Fruit fly (Drosophila melanogaster): ENCODE data around the gene CG12535.

Gene CG12535

DNA sequence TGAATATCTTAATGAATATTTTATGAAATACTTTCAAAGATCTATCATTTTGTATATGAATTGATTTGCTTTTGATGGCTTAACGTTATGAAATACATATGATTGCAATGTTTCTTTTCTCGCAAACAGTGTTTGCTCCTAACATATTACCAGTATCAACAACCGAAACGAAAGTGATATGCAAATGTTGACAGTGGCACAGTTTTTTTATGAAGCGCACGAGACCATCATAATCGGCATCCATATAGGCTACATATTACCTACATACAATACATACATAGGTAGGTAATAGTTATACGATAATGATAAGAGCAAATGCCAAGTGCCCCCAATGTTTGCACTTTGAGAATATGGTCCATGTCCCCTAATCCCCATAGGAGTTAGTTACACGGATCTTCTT lies 89.9 kb downstream of the CG12535 start (continued):
- TF ChIP-seq ac (GFP tag; optimal IDR thresholded peaks at IDR 0.05) (peak; percentile 8), emc (GFP tag; optimal IDR thresholded peaks at IDR 0.05) (no peak), CG31365 (tag; optimal IDR thresholded peaks at IDR 0.05) (no peak), dimm (GFP tag; IDR thresholded peaks at IDR 0.05) (no peak), ato (GFP tag; IDR thresholded peaks at IDR 0.05; ENCODE audit: partially characterized antibody) (no peak), BEAF-32 (GFP tag; optimal IDR thresholded peaks at IDR 0.05) (no peak), CG1792 (GFP tag; optimal IDR thresholded peaks at IDR 0.05) (no peak), CG6791 (GFP tag; IDR thresholded peaks at IDR 0.05; ENCODE audit: partially characterized antibody) (no peak), trem (tag; optimal IDR thresholded peaks at IDR 0.05) (no peak), repo (GFP tag; optimal IDR thresholded peaks at IDR 0.05) (no peak), CG13894 (tag; optimal IDR thresholded peaks at IDR 0.05) (no peak), CG2875 (GFP tag; optimal IDR thresholded peaks at IDR 0.05) (peak; percentile 37), Xrp1 (GFP tag; IDR thresholded peaks at IDR 0.05) (0 out of 2 replicates have a peak, but pooled peaks have one; percentile 21), odd (GFP tag; optimal IDR thresholded peaks at IDR 0.05) (no peak), CG7963 (GFP tag; IDR thresholded peaks at IDR 0.05; ENCODE audit: partially characterized antibody) (no peak), Blimp-1 (GFP tag; optimal IDR thresholded peaks at IDR 0.05) (peak; percentile 60), btn (GFP tag; optimal IDR thresholded peaks at IDR 0.05) (no peak), CkIIα-i1 (GFP tag; IDR thresholded peaks at IDR 0.05) (no peak), CG18764 (GFP tag; optimal IDR thresholded peaks at IDR 0.05) (peak; percentile 0), CG8924 (tag; optimal IDR thresholded peaks at IDR 0.05) (no peak), CG1603 (tag; optimal IDR thresholded peaks at IDR 0.05) (peak; percentile 26), CG11085 (GFP tag; IDR thresholded peaks at IDR 0.05) (no peak), so (GFP tag; IDR thresholded peaks at IDR 0.05) (peak; percentile 30; the same call in 1 of the 3 replicates), CG30403 (GFP tag; optimal IDR thresholded peaks at IDR 0.05) (no peak), CG17912 (GFP tag; optimal IDR thresholded peaks at IDR 0.05) (no peak), p53 (GFP tag; optimal IDR thresholded peaks at IDR 0.05) (no peak), org-1 (GFP tag; optimal IDR thresholded peaks at IDR 0.05) (no peak), disco-r (GFP tag; optimal IDR thresholded peaks at IDR 0.05) (no peak), CG1024 (GFP tag; IDR thresholded peaks at IDR 0.05) (peak; percentile 51; the same call in 1 of the 2 replicates), CG8944 (GFP tag; optimal IDR thresholded peaks at IDR 0.05) (no peak), fu2 (GFP tag; optimal IDR thresholded peaks at IDR 0.05) (no peak), CG8281 (tag; optimal IDR thresholded peaks at IDR 0.05) (no peak), dmrt11E (tag; optimal IDR thresholded peaks at IDR 0.05) (no peak), CG7987 (GFP tag; optimal IDR thresholded peaks at IDR 0.05) (no peak), lbe (GFP tag; optimal IDR thresholded peaks at IDR 0.05) (no peak), CG9727 (GFP tag; optimal IDR thresholded peaks at IDR 0.05) (no peak), chinmo (GFP tag; IDR thresholded peaks at IDR 0.05; ENCODE audit: partially characterized antibody) (no peak), aop (GFP tag; IDR thresholded peaks at IDR 0.05) (no peak), Hr78 (GFP tag; optimal IDR thresholded peaks at IDR 0.05) (no peak), Dfd (GFP tag; optimal IDR thresholded peaks at IDR 0.05) (no peak), fd102C (GFP tag; optimal IDR thresholded peaks at IDR 0.05) (peak; percentile 35), ems (GFP tag; optimal IDR thresholded peaks at IDR 0.05) (no peak), chn (GFP tag; optimal IDR thresholded peaks at IDR 0.05) (no peak), da (GFP tag; optimal IDR thresholded peaks at IDR 0.05) (no peak), CG15514 (GFP tag; optimal IDR thresholded peaks at IDR 0.05) (no peak), nau (GFP tag; optimal IDR thresholded peaks at IDR 0.05) (no peak), gem (tag; optimal IDR thresholded peaks at IDR 0.05) (peak; percentile 23), ab (GFP tag; optimal IDR thresholded peaks at IDR 0.05) (no peak), CG13123 (GFP tag; optimal IDR thresholded peaks at IDR 0.05) (no peak), Side (GFP tag; optimal IDR thresholded peaks at IDR 0.05) (peak; percentile 12), kni (GFP tag; optimal IDR thresholded peaks at IDR 0.05) (no peak)
